Worm (Caenorhabditis elegans) whole organism, midembryonic: ENCODE results near the gene mig-5.

Experiments used
- T22C8.4 ChIP-seq: fragments of 200-800 bp; sonication (Bioruptor generic); IDR thresholded peaks from 2 replicates; pipeline ENCODE4 v1.3.6; 2022; ENCODE audit warnings: missing genetic modification characterization, missing compliant biosample characterization
- cog-1 ChIP-seq: sonication (generic microtip); optimal IDR thresholded peaks from 2 replicates; lab custom pipeline; 2016; ENCODE audit warnings: missing genetic modification characterization, missing compliant biosample characterization
- flt-1 ChIP-seq: fragments of 200-800 bp; sonication (Bioruptor generic); IDR thresholded peaks from 2 replicates; pipeline ENCODE4 v1.3.6; 2022; ENCODE audit warnings: missing genetic modification characterization, missing compliant biosample characterization
- klf-2 ChIP-seq: fragments of 200-800 bp; sonication (Bioruptor generic); conservative IDR thresholded peaks from 2 replicates; pipeline ENCODE4 v1.3.6; 2022; ENCODE audit warnings: missing genetic modification reagents, missing genetic modification characterization, missing compliant biosample characterization
- med-1 ChIP-seq: sonication (generic microtip); optimal IDR thresholded peaks from 2 replicates; lab custom pipeline; 2017; ENCODE audit warnings: missing genetic modification characterization, mild to moderate bottlenecking, missing compliant biosample characterization, antibody characterized with exemption, missing genetic modification reagents; ENCODE audit not compliant: insufficient read depth
- ref-1 ChIP-seq: fragments of 200-800 bp; sonication (Bioruptor generic); conservative IDR thresholded peaks from 2 replicates; pipeline ENCODE4 v1.3.6; 2022; ENCODE audit warnings: missing genetic modification reagents, missing genetic modification characterization, missing compliant biosample characterization
- tab-1 ChIP-seq: fragments of 200-800 bp; sonication (Bioruptor generic); IDR thresholded peaks from 2 replicates; pipeline ENCODE4 v1.3.6; 2022; ENCODE audit warnings: missing genetic modification characterization, missing compliant biosample characterization
- ztf-23 ChIP-seq: fragments of 200-800 bp; sonication (Bioruptor generic); IDR thresholded peaks from 2 replicates; pipeline ENCODE4 v1.3.6; 2022; ENCODE audit warnings: missing genetic modification reagents, missing genetic modification characterization, missing compliant biosample characterization
- ztf-29 ChIP-seq: fragments of 200-800 bp; sonication (Bioruptor generic); IDR thresholded peaks from 2 replicates; pipeline ENCODE4 v1.3.6; 2022; ENCODE audit warnings: missing genetic modification reagents, missing genetic modification characterization, missing compliant biosample characterization

mig-5 gene

DNA sequence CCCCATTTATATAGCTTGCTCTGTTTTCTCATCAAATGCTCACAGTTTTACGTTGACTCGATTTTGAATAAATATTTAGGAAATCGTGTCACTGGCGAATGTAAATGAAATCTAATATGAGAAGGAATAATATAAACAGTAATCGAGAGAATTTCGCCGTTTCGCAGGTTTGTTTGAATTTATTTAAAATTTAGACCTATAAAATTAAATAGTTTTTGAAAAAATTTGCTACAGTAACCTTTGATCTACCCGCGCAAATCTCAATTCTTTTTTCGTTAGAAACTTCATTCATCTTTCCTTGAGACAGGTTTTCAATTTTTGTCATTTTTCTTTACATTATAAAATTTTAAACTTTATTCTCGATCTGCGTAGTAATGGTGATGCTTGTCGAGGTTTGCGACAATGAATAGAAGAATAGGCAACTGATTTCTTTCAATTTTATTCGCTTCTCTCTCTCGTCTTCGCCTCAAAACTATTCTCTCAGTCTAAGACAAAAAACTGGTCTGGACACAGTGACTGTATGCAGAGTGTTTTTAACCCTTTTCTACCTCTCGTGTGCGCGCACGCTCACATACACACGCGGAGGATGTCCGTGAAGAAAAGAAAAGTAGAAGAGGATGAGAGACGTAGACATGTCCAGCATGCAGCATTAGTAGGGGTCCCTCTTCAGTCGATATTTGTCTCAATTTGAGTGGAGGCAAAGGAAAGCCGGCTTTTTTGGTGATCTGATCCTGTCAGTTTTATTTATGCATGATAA lies 37.7 kb upstream of the mig-5 start, which contains the start of gene dab-1:
Gene dab-1 (plus strand): TSS at position 78 of the 757 bp plus-strand sequence.
- no peak for TF ChIP-seq flt-1 (GFP tag; lab: Robert Waterston, UW)
- no peak for TF ChIP-seq cog-1 (tag; lab: Kevin White, UChicago)
- TF ChIP-seq T22C8.4 (GFP tag; lab: Robert Waterston, UW), result no peak
- TF ChIP-seq ref-1 (GFP tag; lab: Robert Waterston, UW), result no peak

DNA sequence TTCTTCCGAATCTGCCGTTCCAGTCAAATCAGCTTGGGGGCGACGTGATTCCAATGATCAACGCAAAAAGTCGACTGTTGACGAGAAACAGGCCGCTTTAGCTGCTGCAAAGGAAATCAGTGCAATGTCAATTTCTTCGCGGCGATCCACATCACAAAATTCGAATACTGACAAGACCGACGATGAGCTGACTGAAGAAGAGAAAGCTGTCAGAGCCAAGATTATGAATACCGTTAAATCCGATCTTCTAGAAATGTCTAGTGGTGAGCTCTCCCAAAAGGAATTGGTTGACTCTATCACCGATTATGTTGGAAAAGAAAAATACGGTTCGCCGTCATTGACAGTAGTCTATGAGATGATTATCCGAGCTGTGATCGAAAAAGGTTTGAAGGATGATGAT lies 35.4 kb upstream of the mig-5 start:
- TF ChIP-seq tab-1 (GFP tag; lab: Robert Waterston, UW) (no peak), ztf-29 (GFP tag; lab: Robert Waterston, UW) (no peak), klf-2 (GFP tag; lab: Robert Waterston, UW) (no peak), T22C8.4 (GFP tag; lab: Robert Waterston, UW) (no peak), cog-1 (tag; lab: Kevin White, UChicago) (no peak)

DNA sequence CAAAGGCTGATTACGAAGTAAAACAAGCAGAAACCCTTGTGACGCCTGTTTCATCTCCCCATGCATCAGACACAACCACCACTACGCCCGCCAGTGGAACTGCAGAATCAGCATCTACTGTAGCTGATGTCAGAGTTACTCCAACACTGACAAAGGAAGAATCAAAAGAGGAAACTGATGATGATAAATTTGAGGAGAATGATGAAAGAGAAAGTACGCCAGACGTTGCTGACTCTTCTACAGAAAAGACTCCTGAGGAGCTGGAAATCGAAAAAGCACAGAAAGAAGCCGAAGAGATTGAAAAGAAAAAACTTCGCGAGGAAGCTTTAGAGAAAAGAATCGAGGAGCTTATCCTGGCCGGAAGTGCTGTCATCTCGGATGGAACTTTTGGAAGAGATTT lies 33.4 kb upstream of the mig-5 start:
- no peak for TF ChIP-seq ztf-29 (GFP tag; lab: Robert Waterston, UW)

DNA sequence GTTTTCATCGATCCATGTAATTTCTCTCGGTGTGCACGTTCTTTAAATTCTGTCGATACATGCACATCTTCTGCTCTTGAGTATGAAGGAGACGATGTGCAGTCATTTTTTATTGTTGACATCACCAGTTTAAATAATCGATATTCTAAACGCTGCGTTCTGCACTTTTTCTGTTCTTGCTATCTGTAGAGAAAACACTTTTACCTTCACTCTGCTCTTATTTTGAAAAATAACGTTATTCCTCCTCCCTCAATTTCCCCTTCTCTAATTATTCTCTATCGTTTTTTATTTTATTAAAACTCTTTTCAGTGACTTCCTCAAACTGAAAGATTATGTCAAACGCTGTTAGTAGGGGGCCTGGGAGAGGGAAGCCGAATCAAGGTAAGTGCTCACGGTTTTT lies 32.1 kb upstream of the mig-5 start, which contains the start of gene ifg-1:
Gene ifg-1 (plus strand): TSS at position 301 of the 400 bp plus-strand sequence.
- no peak for TF ChIP-seq tab-1 (GFP tag; lab: Robert Waterston, UW)
- no peak for TF ChIP-seq med-1 (GFP tag; lab: Kevin White, UChicago)
- TF ChIP-seq ztf-29 (GFP tag; lab: Robert Waterston, UW), result no peak
- TF ChIP-seq ref-1 (GFP tag; lab: Robert Waterston, UW), result no peak
- no peak for TF ChIP-seq klf-2 (GFP tag; lab: Robert Waterston, UW)
- no peak for TF ChIP-seq flt-1 (GFP tag; lab: Robert Waterston, UW)
- no peak for TF ChIP-seq T22C8.4 (GFP tag; lab: Robert Waterston, UW)
- no peak for TF ChIP-seq cog-1 (tag; lab: Kevin White, UChicago)
- TF ChIP-seq ztf-23 (GFP tag; lab: Robert Waterston, UW), result no peak

DNA sequence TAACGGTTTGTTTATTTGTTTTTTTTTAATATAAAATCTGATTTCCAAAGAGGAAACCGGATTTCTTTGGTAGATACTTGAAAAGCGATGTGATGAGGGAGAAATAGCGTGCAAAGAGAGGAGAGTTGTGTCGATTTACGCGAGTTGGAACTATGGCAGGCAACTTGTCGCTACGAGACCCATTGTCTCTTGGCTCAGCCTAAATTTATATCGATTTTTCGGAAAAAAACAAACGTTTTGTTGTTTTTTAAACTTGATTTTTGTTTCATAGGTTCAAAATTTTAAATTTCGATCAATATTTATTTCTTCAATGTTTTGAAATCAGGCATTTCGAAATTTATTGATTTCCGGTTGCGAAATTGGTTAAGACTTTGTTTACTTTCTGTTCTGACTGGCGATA lies 31.6 kb upstream of the mig-5 start, which contains the start of gene M110.3:
Gene M110.3 (minus strand): TSS at position 184 of the 400 bp plus-strand sequence.
- TF ChIP-seq tab-1 (GFP tag; lab: Robert Waterston, UW), result no peak
- peak; percentile 63; the same call in 1 of the 2 replicates for TF ChIP-seq T22C8.4 (GFP tag; lab: Robert Waterston, UW)

DNA sequence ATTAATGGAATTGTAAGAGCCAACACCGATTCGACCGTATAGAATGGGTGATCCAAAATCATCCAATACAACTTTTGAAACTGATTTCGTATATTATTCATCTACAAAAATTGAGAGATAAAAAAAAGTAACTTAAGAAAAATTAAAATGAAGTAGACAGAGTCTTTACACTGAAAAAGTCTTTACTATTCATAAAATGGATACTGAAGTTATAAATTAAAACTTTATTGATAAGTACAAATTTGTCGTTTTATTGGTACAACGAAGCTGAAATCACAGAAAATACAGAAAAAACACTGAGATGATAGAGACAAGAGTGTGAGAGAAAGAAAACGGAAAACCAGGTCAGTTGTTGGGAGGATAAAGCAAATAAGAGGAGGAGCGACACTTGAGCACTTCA lies 29.5 kb upstream of the mig-5 start, which contains the start of gene M110.10:
Gene M110.10 (minus strand): TSS at position 101 of the 400 bp plus-strand sequence.
- TF ChIP-seq klf-2 (GFP tag; lab: Robert Waterston, UW) (no peak), med-1 (GFP tag; lab: Kevin White, UChicago) (no peak), ztf-29 (GFP tag; lab: Robert Waterston, UW) (no peak), ztf-23 (GFP tag; lab: Robert Waterston, UW) (no peak), ref-1 (GFP tag; lab: Robert Waterston, UW) (no peak), T22C8.4 (GFP tag; lab: Robert Waterston, UW) (no peak), tab-1 (GFP tag; lab: Robert Waterston, UW) (no peak), cog-1 (tag; lab: Kevin White, UChicago) (no peak), flt-1 (GFP tag; lab: Robert Waterston, UW) (no peak)

DNA sequence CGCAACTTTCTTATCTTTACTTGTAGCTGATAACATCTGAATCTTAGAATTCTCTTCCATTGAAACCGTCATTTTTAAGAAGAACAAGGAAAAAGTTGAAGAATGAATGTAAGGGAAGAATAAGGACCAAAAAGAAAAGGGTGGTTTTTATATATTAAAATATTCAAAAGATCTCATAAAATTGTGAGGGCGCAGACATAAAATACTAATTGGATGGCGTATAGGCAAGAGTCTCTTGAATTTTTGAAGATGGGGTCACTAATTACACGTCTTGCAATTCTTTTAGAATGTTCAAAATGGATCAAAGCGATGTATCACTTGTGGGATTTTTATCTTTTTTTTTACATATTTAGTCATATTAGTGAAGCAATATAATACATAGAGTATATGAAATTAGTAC lies 27.9 kb upstream of the mig-5 start, which contains the start of gene twk-3:
Gene twk-3 (minus strand): TSS at position 101 of the 400 bp plus-strand sequence.
- TF ChIP-seq klf-2 (GFP tag; lab: Robert Waterston, UW) (no peak), flt-1 (GFP tag; lab: Robert Waterston, UW) (no peak), ztf-23 (GFP tag; lab: Robert Waterston, UW) (no peak), cog-1 (tag; lab: Kevin White, UChicago) (no peak)

DNA sequence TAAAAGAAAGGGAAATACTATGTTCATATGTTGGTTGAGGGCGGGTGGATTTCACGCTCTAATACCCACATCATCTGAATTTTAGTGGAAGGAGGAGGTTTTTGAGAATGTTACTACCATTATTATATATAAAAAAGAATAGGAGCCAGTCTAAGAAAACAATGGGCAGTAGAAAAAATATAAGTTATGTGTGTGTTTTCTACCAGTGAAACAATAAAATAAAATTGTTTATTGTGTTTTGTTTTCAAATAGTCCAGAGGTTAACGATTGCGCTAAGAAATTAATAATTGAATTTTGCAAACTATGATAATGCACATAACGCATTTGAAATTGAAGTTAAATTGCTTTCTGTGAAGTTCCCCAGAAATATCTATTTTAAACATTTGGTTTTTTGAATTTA lies 24.7 kb upstream of the mig-5 start, which contains the start of gene M110.8:
Gene M110.8 (minus strand): TSS at position 101 of the 400 bp plus-strand sequence.
- TF ChIP-seq T22C8.4 (GFP tag; lab: Robert Waterston, UW) (no peak), ztf-29 (GFP tag; lab: Robert Waterston, UW) (no peak), ztf-23 (GFP tag; lab: Robert Waterston, UW) (no peak), ref-1 (GFP tag; lab: Robert Waterston, UW) (no peak), med-1 (GFP tag; lab: Kevin White, UChicago) (no peak), tab-1 (GFP tag; lab: Robert Waterston, UW) (no peak), klf-2 (GFP tag; lab: Robert Waterston, UW) (no peak), flt-1 (GFP tag; lab: Robert Waterston, UW) (no peak), cog-1 (tag; lab: Kevin White, UChicago) (no peak)

DNA sequence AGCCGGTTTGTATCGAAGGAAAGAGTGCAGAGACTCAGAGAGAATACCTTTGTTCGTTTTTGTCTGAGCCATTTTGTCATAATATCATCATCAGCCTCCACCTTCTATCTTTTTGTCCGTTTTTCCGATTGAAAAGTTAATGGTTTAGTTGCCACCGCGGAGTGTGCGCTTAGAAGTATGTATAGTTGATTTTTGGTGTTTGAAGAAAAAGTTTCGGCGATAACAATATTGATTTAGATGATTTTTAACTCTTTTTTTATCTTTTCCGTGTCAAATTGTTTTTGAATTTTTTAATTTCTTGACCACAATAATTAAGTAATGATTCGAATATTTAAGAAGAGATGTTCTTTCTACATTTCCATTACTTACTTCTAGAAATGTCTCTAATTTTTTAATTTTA lies 20.8 kb upstream of the mig-5 start:
- TF ChIP-seq T22C8.4 (GFP tag; lab: Robert Waterston, UW), result no peak
- TF ChIP-seq med-1 (GFP tag; lab: Kevin White, UChicago), result no peak
- no peak for TF ChIP-seq ref-1 (GFP tag; lab: Robert Waterston, UW)
- no peak for TF ChIP-seq klf-2 (GFP tag; lab: Robert Waterston, UW)
- TF ChIP-seq cog-1 (tag; lab: Kevin White, UChicago), result no peak
- TF ChIP-seq flt-1 (GFP tag; lab: Robert Waterston, UW), result no peak
- TF ChIP-seq ztf-29 (GFP tag; lab: Robert Waterston, UW), result no peak
- TF ChIP-seq ztf-23 (GFP tag; lab: Robert Waterston, UW), result no peak
- no peak for TF ChIP-seq tab-1 (GFP tag; lab: Robert Waterston, UW)
